2 worm cellular contexts compared by ENCODE assay signal in the genomic region with DNA sequence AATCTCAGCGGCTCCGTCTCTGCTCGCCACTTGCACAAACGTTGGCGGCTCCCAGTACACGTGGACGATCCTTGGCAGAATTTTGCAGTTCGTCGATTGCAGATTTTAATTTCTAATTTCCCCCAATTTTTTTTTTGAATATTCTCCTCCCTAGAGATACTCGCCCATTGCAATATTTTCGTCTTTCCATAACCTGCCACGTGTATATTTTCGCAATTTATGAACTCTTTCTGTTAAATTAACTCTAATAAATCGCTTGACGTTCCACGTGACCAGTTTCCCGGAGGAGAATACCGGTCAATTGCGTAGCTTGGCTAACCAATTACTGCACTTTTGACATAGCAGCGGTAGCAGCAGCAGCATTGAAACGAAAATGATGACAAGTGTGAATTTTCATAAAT.
TF ChIP-seq lines count a peak whose summit lies in the region.

No protein-coding gene starts in this region.

TF ChIP-seq in whole organism, L4 larva, 104 proteins besides CTCF, POLR2A, EP300 and RAD21 (continued from another document):
- no peak for TF ChIP-seq daf-16 (GFP tag; optimal IDR thresholded peaks at IDR 0.05; lab: Kevin White, UChicago)
- TF ChIP-seq daf-16 (tag; optimal IDR thresholded peaks at IDR 0.05; lab: Kevin White, UChicago): peak; percentile 30
- TF ChIP-seq arid-1 (GFP tag; conservative IDR thresholded peaks at IDR 0.05; lab: Robert Waterston, UW): 0 out of 2 replicates have a peak, but pooled peaks have one; percentile 5
- TF ChIP-seq Y5F2A.4 (GFP tag; optimal IDR thresholded peaks at IDR 0.05; lab: Kevin White, UChicago): no peak
- 0 out of 2 replicates have a peak, but pooled peaks have one; percentile 37 for TF ChIP-seq Y48G9A.11 (GFP tag; IDR thresholded peaks at IDR 0.05; lab: Robert Waterston, UW)
- no peak for TF ChIP-seq D1046.2 (GFP tag; IDR thresholded peaks at IDR 0.05; lab: Robert Waterston, UW)
- TF ChIP-seq zag-1 (tag; optimal IDR thresholded peaks at IDR 0.05; lab: Kevin White, UChicago): no peak

TF ChIP-seq in whole organism, young adult, 124 proteins besides CTCF, POLR2A, EP300 and RAD21 (continued from another document):
- TF ChIP-seq ekl-4 (GFP tag; IDR thresholded peaks at IDR 0.05; lab: Robert Waterston, UW): peak; percentile 76
- TF ChIP-seq Y95B8A.8 (GFP tag; IDR thresholded peaks at IDR 0.05; lab: Robert Waterston, UW): peak; percentile 61; the same call in 1 of the 2 replicates
- no peak for TF ChIP-seq ztf-22 (GFP tag; optimal IDR thresholded peaks at IDR 0.05; lab: Kevin White, UChicago)
- peak; percentile 15 for TF ChIP-seq snpc-3.4 (tag; optimal IDR thresholded peaks at IDR 0.05; lab: Kevin White, UChicago)
- no peak for TF ChIP-seq T26A5.8 (tag; optimal IDR thresholded peaks at IDR 0.05; lab: Kevin White, UChicago)
- TF ChIP-seq ztf-28 (GFP tag; IDR thresholded peaks at IDR 0.05; lab: Robert Waterston, UW): peak; percentile 4; the same call in 1 of the 2 replicates
- TF ChIP-seq F10E7.11 (tag; optimal IDR thresholded peaks at IDR 0.05; lab: Kevin White, UChicago): peak; percentile 15
- TF ChIP-seq aptf-3 (GFP tag; IDR thresholded peaks at IDR 0.05; lab: Robert Waterston, UW): 0 out of 2 replicates have a peak, but pooled peaks have one; percentile 16
- TF ChIP-seq madf-10 (tag; optimal IDR thresholded peaks at IDR 0.05; lab: Kevin White, UChicago): no peak
- TF ChIP-seq tlf-1 (GFP tag; optimal IDR thresholded peaks at IDR 0.05; lab: Kevin White, UChicago): peak; percentile 14
- 0 out of 2 replicates have a peak, but pooled peaks have one; percentile 6 for TF ChIP-seq pbrm-1 (GFP tag; IDR thresholded peaks at IDR 0.05; lab: Robert Waterston, UW)
- no peak for TF ChIP-seq nhr-179 (tag; optimal IDR thresholded peaks at IDR 0.05; lab: Kevin White, UChicago)
- no peak for TF ChIP-seq F23B12.7 (tag; optimal IDR thresholded peaks at IDR 0.05; lab: Kevin White, UChicago; ENCODE audit: insufficient read depth)
- no peak for TF ChIP-seq F39B2.1 (GFP tag; IDR thresholded peaks at IDR 0.05; lab: Robert Waterston, UW)
- TF ChIP-seq sea-2 (GFP tag; IDR thresholded peaks at IDR 0.05; lab: Robert Waterston, UW): no peak
- TF ChIP-seq ztf-18 (tag; optimal IDR thresholded peaks at IDR 0.05; lab: Kevin White, UChicago): no peak
- TF ChIP-seq mcd-1 (GFP tag; IDR thresholded peaks at IDR 0.05; lab: Robert Waterston, UW): no peak; the same call in 1 of the 2 replicates
- TF ChIP-seq lin-26 (GFP tag; IDR thresholded peaks at IDR 0.05; lab: Robert Waterston, UW): peak; percentile 64; the same call in 1 of the 2 replicates
- no peak for TF ChIP-seq let-526 (GFP tag; IDR thresholded peaks at IDR 0.05; lab: Robert Waterston, UW)
- TF ChIP-seq nfya-2 (GFP tag; IDR thresholded peaks at IDR 0.05; lab: Robert Waterston, UW): no peak
- TF ChIP-seq ceh-40 (GFP tag; IDR thresholded peaks at IDR 0.05; lab: Robert Waterston, UW): no peak
- no peak for TF ChIP-seq F57A8.1 (GFP tag; optimal IDR thresholded peaks at IDR 0.05; lab: Kevin White, UChicago)
- no peak for TF ChIP-seq T07F8.4 (tag; optimal IDR thresholded peaks at IDR 0.05; lab: Kevin White, UChicago)
- TF ChIP-seq zim-3 (tag; optimal IDR thresholded peaks at IDR 0.05; lab: Kevin White, UChicago): no peak
- no peak; the same call in 1 of the 2 replicates for TF ChIP-seq ceh-100 (GFP tag; IDR thresholded peaks at IDR 0.05; lab: Robert Waterston, UW)
- TF ChIP-seq rcor-1 (GFP tag; IDR thresholded peaks at IDR 0.05; lab: Robert Waterston, UW): no peak; the same call in 1 of the 2 replicates
- TF ChIP-seq unc-62 (GFP tag; optimal IDR thresholded peaks at IDR 0.05; lab: Kevin White, UChicago): no peak
- TF ChIP-seq madf-6 (GFP tag; IDR thresholded peaks at IDR 0.05; lab: Robert Waterston, UW): peak; percentile 54
- no peak for TF ChIP-seq rec-8 (tag; optimal IDR thresholded peaks at IDR 0.05; lab: Kevin White, UChicago)
- TF ChIP-seq ceh-91 (GFP tag; IDR thresholded peaks at IDR 0.05; lab: Robert Waterston, UW): no peak
- TF ChIP-seq C17E4.6 (GFP tag; IDR thresholded peaks at IDR 0.05; lab: Robert Waterston, UW): no peak
- no peak for TF ChIP-seq pha-4 (tag; optimal IDR thresholded peaks at IDR 0.05; lab: Kevin White, UChicago)
- no peak for TF ChIP-seq hlh-12 (tag; optimal IDR thresholded peaks at IDR 0.05; lab: Kevin White, UChicago)
- TF ChIP-seq nhr-90 (tag; optimal IDR thresholded peaks at IDR 0.05; lab: Kevin White, UChicago): no peak
- 0 out of 2 replicates have a peak, but pooled peaks have one; percentile 9 for TF ChIP-seq egl-44 (GFP tag; IDR thresholded peaks at IDR 0.05; lab: Robert Waterston, UW)
- peak; percentile 52 for TF ChIP-seq F52B5.7 (tag; optimal IDR thresholded peaks at IDR 0.05; lab: Kevin White, UChicago)
- TF ChIP-seq Y53F4B.3 (GFP tag; IDR thresholded peaks at IDR 0.05; lab: Robert Waterston, UW): no peak
- no peak for TF ChIP-seq Y67H2A.10 (GFP tag; conservative IDR thresholded peaks at IDR 0.05; lab: Robert Waterston, UW)
- TF ChIP-seq mel-28 (tag; optimal IDR thresholded peaks at IDR 0.05; lab: Kevin White, UChicago; ENCODE audit: borderline replicate concordance): no peak
- peak; percentile 87 for TF ChIP-seq B0336.3 (GFP tag; IDR thresholded peaks at IDR 0.05; lab: Robert Waterston, UW)
- TF ChIP-seq aptf-2 (GFP tag; conservative IDR thresholded peaks at IDR 0.05; lab: Robert Waterston, UW): no peak
- no peak for TF ChIP-seq nfya-1 (tag; optimal IDR thresholded peaks at IDR 0.05; lab: Kevin White, UChicago; ENCODE audit: borderline replicate concordance, insufficient read depth)
- no peak for TF ChIP-seq gei-17 (GFP tag; optimal IDR thresholded peaks at IDR 0.05; lab: Kevin White, UChicago)
- TF ChIP-seq hmg-1.2 (GFP tag; IDR thresholded peaks at IDR 0.05; lab: Robert Waterston, UW): peak; percentile 40
- TF ChIP-seq sdz-38 (tag; optimal IDR thresholded peaks at IDR 0.05; lab: Kevin White, UChicago): no peak
- TF ChIP-seq nhr-120 (GFP tag; IDR thresholded peaks at IDR 0.05; lab: Robert Waterston, UW): no peak
- peak; percentile 61; the same call in 1 of the 2 replicates for TF ChIP-seq nfyb-1 (GFP tag; IDR thresholded peaks at IDR 0.05; lab: Robert Waterston, UW)
- no peak for TF ChIP-seq ztf-6 (GFP tag; IDR thresholded peaks at IDR 0.05; lab: Robert Waterston, UW)
- no peak for TF ChIP-seq lsy-27 (tag; optimal IDR thresholded peaks at IDR 0.05; lab: Kevin White, UChicago; ENCODE audit: borderline replicate concordance, insufficient read depth)
- TF ChIP-seq attf-6 (GFP tag; IDR thresholded peaks at IDR 0.05; lab: Robert Waterston, UW): peak; percentile 51; the same call in 1 of the 2 replicates
- no peak for TF ChIP-seq atf-7 (tag; optimal IDR thresholded peaks at IDR 0.05; lab: Kevin White, UChicago)
- TF ChIP-seq ama-1 (optimal IDR thresholded peaks at IDR 0.05; lab: Kevin White, UChicago): no peak
- TF ChIP-seq ama-1 (GFP tag; optimal IDR thresholded peaks at IDR 0.05; lab: Kevin White, UChicago): no peak
- no peak for TF ChIP-seq mxl-1 (tag; optimal IDR thresholded peaks at IDR 0.05; lab: Kevin White, UChicago)
- TF ChIP-seq F57C9.4 (tag; optimal IDR thresholded peaks at IDR 0.05; lab: Kevin White, UChicago): no peak
- TF ChIP-seq Y56A3A.18 (GFP tag; IDR thresholded peaks at IDR 0.05; lab: Robert Waterston, UW): no peak
- no peak for TF ChIP-seq ets-4 (GFP tag; optimal IDR thresholded peaks at IDR 0.05; lab: Kevin White, UChicago)
- TF ChIP-seq nhr-80 (tag; optimal IDR thresholded peaks at IDR 0.05; lab: Kevin White, UChicago): no peak
- no peak for TF ChIP-seq F22D6.2 (tag; optimal IDR thresholded peaks at IDR 0.05; lab: Kevin White, UChicago)
- no peak for TF ChIP-seq repo-1 (tag; optimal IDR thresholded peaks at IDR 0.05; lab: Kevin White, UChicago)
- TF ChIP-seq madf-8 (GFP tag; conservative IDR thresholded peaks at IDR 0.05; lab: Robert Waterston, UW): no peak
- no peak for TF ChIP-seq ZK185.1 (tag; optimal IDR thresholded peaks at IDR 0.05; lab: Kevin White, UChicago; ENCODE audit: poor library complexity, severe bottlenecking)
- TF ChIP-seq athp-1 (tag; optimal IDR thresholded peaks at IDR 0.05; lab: Kevin White, UChicago): peak; percentile 60
- 0 out of 2 replicates have a peak, but pooled peaks have one; percentile 65 for TF ChIP-seq Y53G8AR.9 (GFP tag; conservative IDR thresholded peaks at IDR 0.05; lab: Robert Waterston, UW)
- no peak for TF ChIP-seq ztf-3 (GFP tag; optimal IDR thresholded peaks at IDR 0.05; lab: Kevin White, UChicago)
- peak; percentile 34 for TF ChIP-seq die-1 (tag; optimal IDR thresholded peaks at IDR 0.05; lab: Kevin White, UChicago)
- TF ChIP-seq lin-54 (GFP tag; optimal IDR thresholded peaks at IDR 0.05; lab: Kevin White, UChicago): peak; percentile 55
- no peak for TF ChIP-seq xnd-1 (tag; optimal IDR thresholded peaks at IDR 0.05; lab: Kevin White, UChicago)
- TF ChIP-seq attf-3 (GFP tag; conservative IDR thresholded peaks at IDR 0.05; lab: Robert Waterston, UW): no peak
- no peak for TF ChIP-seq nhr-27 (tag; optimal IDR thresholded peaks at IDR 0.05; lab: Kevin White, UChicago)
- TF ChIP-seq F55B11.4 (tag; optimal IDR thresholded peaks at IDR 0.05; lab: Kevin White, UChicago; ENCODE audit: borderline replicate concordance, insufficient read depth): no peak
- TF ChIP-seq ztf-25 (GFP tag; IDR thresholded peaks at IDR 0.05; lab: Robert Waterston, UW): no peak
- TF ChIP-seq snpc-4 (GFP tag; optimal IDR thresholded peaks at IDR 0.05; lab: Kevin White, UChicago): peak; percentile 16
- TF ChIP-seq snpc-4 (tag; optimal IDR thresholded peaks at IDR 0.05; lab: Kevin White, UChicago): no peak
- no peak for TF ChIP-seq fkh-3 (tag; optimal IDR thresholded peaks at IDR 0.05; lab: Kevin White, UChicago)
- TF ChIP-seq F37B4.10 (GFP tag; IDR thresholded peaks at IDR 0.05; lab: Robert Waterston, UW): no peak
- TF ChIP-seq bed-2 (GFP tag; IDR thresholded peaks at IDR 0.05; lab: Robert Waterston, UW): no peak
- TF ChIP-seq attf-5 (GFP tag; optimal IDR thresholded peaks at IDR 0.05; lab: Kevin White, UChicago): peak; percentile 18
- no peak for TF ChIP-seq ceh-27 (GFP tag; optimal IDR thresholded peaks at IDR 0.05; lab: Kevin White, UChicago)
- no peak for TF ChIP-seq somi-1 (GFP tag; optimal IDR thresholded peaks at IDR 0.05; lab: Kevin White, UChicago)
- no peak for TF ChIP-seq ceh-58 (GFP tag; IDR thresholded peaks at IDR 0.05; lab: Robert Waterston, UW)
- TF ChIP-seq tbx-9 (tag; optimal IDR thresholded peaks at IDR 0.05; lab: Kevin White, UChicago; ENCODE audit: borderline replicate concordance): no peak
- TF ChIP-seq madf-3 (GFP tag; IDR thresholded peaks at IDR 0.05; lab: Robert Waterston, UW): 0 out of 2 replicates have a peak, but pooled peaks have one; percentile 5
